Fruit fly (Drosophila melanogaster) whole organism: ENCODE measurements around the gene CG9519.

ENCODE experiments used
- CG8478 ChIP-seq: fragments of >200 bp; optimal IDR thresholded peaks from 2 replicates; lab custom pipeline; 2018; ENCODE audit warnings: inconsistent platforms
- Dll ChIP-seq: fragments of >200 bp; optimal IDR thresholded peaks from 2 replicates; lab custom pipeline; 2017
- EcR ChIP-seq, 2 experiments: fragments of >200 bp; optimal IDR thresholded peaks; 2 replicates each; lab custom pipeline; 2017; ENCODE audit warnings: missing biosample characterization in 2 of 2, missing genetic modification characterization in 2 of 2, missing genetic modification reagents in 2 of 2
- pan ChIP-seq: fragments of >200 bp; optimal IDR thresholded peaks from 2 replicates; lab custom pipeline; 2017
- psq ChIP-seq: fragments of >200 bp; optimal IDR thresholded peaks from 2 replicates; lab custom pipeline; 2017
- usp ChIP-seq: fragments of >200 bp; optimal IDR thresholded peaks from 2 replicates; lab custom pipeline; 2017; ENCODE audit warnings: missing biosample characterization, missing genetic modification characterization, mixed read lengths

DNA sequence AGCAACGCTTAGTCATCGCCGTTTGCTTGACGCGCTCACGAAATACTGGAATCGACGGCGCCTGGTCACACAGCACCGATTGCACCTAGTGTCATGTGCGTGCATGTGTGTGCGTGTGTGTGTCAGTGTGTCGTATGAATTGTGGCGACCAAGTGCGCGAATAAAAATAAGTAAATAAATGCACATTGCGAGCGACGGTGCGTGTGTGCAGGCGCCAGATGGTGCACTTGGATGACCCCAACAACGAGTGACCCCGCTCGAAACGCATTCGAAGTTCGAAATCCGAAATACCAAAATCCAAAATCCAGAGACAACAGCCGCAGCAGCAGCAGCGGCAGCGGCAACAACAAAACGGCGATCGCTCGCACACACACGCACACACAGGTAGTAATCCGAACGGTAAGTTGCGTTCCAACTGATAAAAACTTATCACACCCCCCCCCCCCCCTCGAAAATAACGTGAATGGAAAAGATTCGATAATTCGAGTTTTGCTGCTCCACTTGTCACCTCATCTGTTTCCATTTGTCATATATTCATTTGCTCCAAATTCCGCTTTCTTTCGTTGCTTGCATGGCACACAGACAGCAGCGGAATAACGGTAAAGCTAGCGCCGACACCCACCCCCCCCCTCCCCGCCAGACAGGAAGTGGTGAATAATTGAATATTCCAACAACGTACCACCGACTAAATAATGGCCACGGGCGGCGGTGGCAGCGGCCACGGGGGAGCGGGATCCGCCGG lies 23.4 kb downstream of the CG9519 start, which contains the start of gene CG14411:
- TF ChIP-seq EcR (GFP tag; optimal IDR thresholded peaks at IDR 0.05; lab: Kevin White, UChicago) (no peak), usp (GFP tag; lab: Kevin White, UChicago) (no peak), CG8478 (no peak), psq (lab: Kevin White, UChicago) (no peak), Dll (lab: Kevin White, UChicago) (no peak), pan (lab: Kevin White, UChicago) (no peak)
